Worm (Caenorhabditis elegans) whole organism, late embryonic: Measurements from ENCODE around the gene gegf-1.

ENCODE experiments used
- T23F11.4 ChIP-seq: fragments of 200-800 bp; sonication (Bioruptor generic); optimal IDR thresholded peaks from 2 replicates; lab custom pipeline; 2018; ENCODE audit warnings: mild to moderate bottlenecking, missing genetic modification characterization, missing compliant biosample characterization
- ceh-18 ChIP-seq: sonication (generic microtip); optimal IDR thresholded peaks from 2 replicates; lab custom pipeline; 2016; ENCODE audit warnings: missing genetic modification characterization, missing compliant biosample characterization
- ceh-24 ChIP-seq: sonication (generic microtip); optimal IDR thresholded peaks from 2 replicates; lab custom pipeline; 2016; ENCODE audit warnings: mild to moderate bottlenecking, missing genetic modification characterization, missing compliant biosample characterization
- dmd-4 ChIP-seq: sonication (generic microtip); optimal IDR thresholded peaks from 2 replicates; lab custom pipeline; 2016; ENCODE audit warnings: borderline replicate concordance, missing genetic modification characterization, missing compliant biosample characterization
- gmeb-2 ChIP-seq: sonication (generic microtip); optimal IDR thresholded peaks from 2 replicates; lab custom pipeline; 2016; ENCODE audit warnings: missing genetic modification characterization, inconsistent platforms, missing compliant biosample characterization
- pax-1 ChIP-seq: fragments of 150-350 bp; optimal IDR thresholded peaks from 2 replicates; lab custom pipeline; 2014; ENCODE audit warnings: missing biosample characterization, missing genetic modification characterization
- pha-4 ChIP-seq: fragments of 150-350 bp; optimal IDR thresholded peaks from 2 replicates; lab custom pipeline; 2018; ENCODE audit warnings: missing biosample characterization, missing genetic modification reagents, missing genetic modification characterization
- sox-4 ChIP-seq: sonication (generic microtip); optimal IDR thresholded peaks from 2 replicates; lab custom pipeline; 2017; ENCODE audit warnings: mild to moderate bottlenecking, missing genetic modification characterization, inconsistent platforms, missing compliant biosample characterization

ce11 chrIV:202921-203652, 45.4 kb upstream of the gegf-1 start, which contains the start of gene gfrp-1:
- no peak for TF ChIP-seq pha-4
- TF ChIP-seq ceh-24 = no peak
- TF ChIP-seq ceh-18 (tag; lab: Kevin White, UChicago) = no peak
- TF ChIP-seq pax-1 (tag; lab: Kevin White, UChicago) = no peak
- no peak for TF ChIP-seq T23F11.4
- no peak for TF ChIP-seq sox-4 (tag; lab: Kevin White, UChicago)
- TF ChIP-seq dmd-4 (tag; lab: Kevin White, UChicago) = no peak
- no peak for TF ChIP-seq gmeb-2
